Worm (Caenorhabditis elegans): ENCODE measurements around the gene str-25.
A peak's percentile ranks its signal among the peaks of the same experiment; 100 is the strongest.

str-25 gene

ce11 chrV:16118601-16119000 lies 3.1 kb downstream of the str-25 start, which contains the start of gene str-103:
str-103 (minus strand) TSS chrV:16118701.
- no peak for TF ChIP-seq vab-7 (GFP tag; IDR thresholded peaks at IDR 0.05)
- no peak for TF ChIP-seq nhr-48 (tag; optimal IDR thresholded peaks at IDR 0.05)
- TF ChIP-seq hlh-30 (tag; optimal IDR thresholded peaks at IDR 0.05; ENCODE audit: insufficient read depth), result no peak
- TF ChIP-seq nhr-111 (GFP tag; optimal IDR thresholded peaks at IDR 0.05), result no peak
- no peak for TF ChIP-seq hlh-11 (tag; optimal IDR thresholded peaks at IDR 0.05)
- no peak for TF ChIP-seq F49E8.2 (tag; optimal IDR thresholded peaks at IDR 0.05; ENCODE audit: borderline replicate concordance)
- TF ChIP-seq rbr-2 (tag; optimal IDR thresholded peaks at IDR 0.05), result no peak

- no peak for TF ChIP-seq hlh-30 (tag; optimal IDR thresholded peaks at IDR 0.05; ENCODE audit: insufficient read depth)
- no peak for TF ChIP-seq daf-19 (GFP tag; conservative IDR thresholded peaks at IDR 0.05)
- TF ChIP-seq aha-1 (tag), result peak; percentile 78
Measured at ce11 chrV:16120499-16120898, 5.0 kb downstream of the str-25 start.

ce11 chrV:16120922-16121321 lies 5.4 kb downstream of the str-25 start, which contains the start of gene skr-3:
skr-3 (plus strand) TSS chrV:16121084.
- TF ChIP-seq nhr-28 (tag; optimal IDR thresholded peaks at IDR 0.05), result peak; percentile 61
- TF ChIP-seq nhr-111 (GFP tag; optimal IDR thresholded peaks at IDR 0.05), result no peak
- TF ChIP-seq nhr-237 (tag; optimal IDR thresholded peaks at IDR 0.05), result no peak
- TF ChIP-seq unc-62 (GFP tag; optimal IDR thresholded peaks at IDR 0.05 in 1 of 2), result peak in 1 of 2 experiments; percentile 14
- no peak for TF ChIP-seq unc-62 (tag; optimal IDR thresholded peaks at IDR 0.05)
- TF ChIP-seq dmd-6 (GFP tag; IDR thresholded peaks at IDR 0.05), result peak; percentile 49; the same call in 1 of the 2 replicates
- TF ChIP-seq dve-1 (tag; optimal IDR thresholded peaks at IDR 0.05; ENCODE audit: insufficient read depth), result peak; percentile 45
- TF ChIP-seq F49E8.2 (tag; optimal IDR thresholded peaks at IDR 0.05; ENCODE audit: borderline replicate concordance), result no peak
- no peak for TF ChIP-seq daf-16 (GFP tag; optimal IDR thresholded peaks at IDR 0.05)
- peak; percentile 66 for TF ChIP-seq daf-16 (tag; optimal IDR thresholded peaks at IDR 0.05)
- 0 out of 2 replicates have a peak, but pooled peaks have one; percentile 49 for TF ChIP-seq tra-1 (GFP tag; IDR thresholded peaks at IDR 0.05)
- TF ChIP-seq mes-2 (tag; optimal IDR thresholded peaks at IDR 0.05; ENCODE audit: poor library complexity, severe bottlenecking), result no peak
- peak; percentile 54 for TF ChIP-seq pqm-1 (tag; optimal IDR thresholded peaks at IDR 0.05)
- TF ChIP-seq ztf-11 (tag; optimal IDR thresholded peaks at IDR 0.05), result no peak

- TF ChIP-seq dmd-6 (GFP tag; IDR thresholded peaks at IDR 0.05) (peak; percentile 12; the same call in 1 of the 2 replicates), pqm-1 (tag; optimal IDR thresholded peaks at IDR 0.05) (peak; percentile 1), rbr-2 (tag; optimal IDR thresholded peaks at IDR 0.05) (no peak), unc-62 (GFP tag; optimal IDR thresholded peaks at IDR 0.05 in 1 of 2) (no peak), unc-62 (tag; optimal IDR thresholded peaks at IDR 0.05) (no peak), unc-130 (GFP tag; optimal IDR thresholded peaks at IDR 0.05) (no peak), nhr-11 (tag; optimal IDR thresholded peaks at IDR 0.05) (no peak), ztf-7 (tag; optimal IDR thresholded peaks at IDR 0.05) (no peak), dve-1 (tag; optimal IDR thresholded peaks at IDR 0.05; ENCODE audit: insufficient read depth) (peak; percentile 32), lin-38 (GFP tag; IDR thresholded peaks at IDR 0.05) (no peak), mes-2 (tag; optimal IDR thresholded peaks at IDR 0.05; ENCODE audit: poor library complexity, severe bottlenecking) (no peak), lin-13 (GFP tag; optimal IDR thresholded peaks at IDR 0.05) (no peak), ceh-28 (tag; optimal IDR thresholded peaks at IDR 0.05) (no peak), fos-1 (tag; optimal IDR thresholded peaks at IDR 0.05) (no peak), snpc-1.2 (GFP tag; IDR thresholded peaks at IDR 0.05) (no peak), nhr-28 (tag; optimal IDR thresholded peaks at IDR 0.05) (peak; percentile 60), fkh-10 (GFP tag; optimal IDR thresholded peaks at IDR 0.05) (no peak), nhr-10 (tag; optimal IDR thresholded peaks at IDR 0.05) (no peak), zag-1 (tag; optimal IDR thresholded peaks at IDR 0.05) (no peak), spr-3 (GFP tag; optimal IDR thresholded peaks at IDR 0.05) (no peak), ZK337.2 (GFP tag; IDR thresholded peaks at IDR 0.05) (no peak), vab-7 (GFP tag; IDR thresholded peaks at IDR 0.05) (no peak), zip-11 (GFP tag; IDR thresholded peaks at IDR 0.05) (no peak), dmd-8 (GFP tag; IDR thresholded peaks at IDR 0.05) (no peak), nhr-102 (tag; optimal IDR thresholded peaks at IDR 0.05) (no peak), jun-1 (tag; optimal IDR thresholded peaks at IDR 0.05) (no peak), nhr-76 (tag; optimal IDR thresholded peaks at IDR 0.05) (no peak), lsy-2 (tag; optimal IDR thresholded peaks at IDR 0.05) (no peak), T26A8.4 (GFP tag; IDR thresholded peaks at IDR 0.05) (no peak), zfp-2 (tag; optimal IDR thresholded peaks at IDR 0.05) (no peak), aha-1 (tag) (no peak), ceh-62 (tag; optimal IDR thresholded peaks at IDR 0.05) (no peak), Y75B8A.6 (GFP tag; IDR thresholded peaks at IDR 0.05) (no peak), madf-9 (GFP tag; conservative IDR thresholded peaks at IDR 0.05) (no peak)
Measured at ce11 chrV:16121451-16121850, 6.0 kb downstream of the str-25 start.
